Fruit fly (Drosophila melanogaster) whole organism, embryonic: ENCODE results near the gene CG6791.

Experiments used
- Adf1 ChIP-seq: fragments of 200-800 bp; sonication (Bioruptor generic); IDR thresholded peaks from 2 replicates; pipeline ENCODE4 v1.3.6; 2022; ENCODE audit warnings: missing biosample characterization, missing genetic modification characterization
- Asciz ChIP-seq: fragments of 200-800 bp; sonication (Bioruptor generic); optimal IDR thresholded peaks from 2 replicates; lab custom pipeline; 2017; ENCODE audit warnings: missing biosample characterization, mild to moderate bottlenecking, missing genetic modification characterization, missing genetic modification reagents
- Bdp1 ChIP-seq: fragments of 200-800 bp; sonication (Bioruptor generic); optimal IDR thresholded peaks from 3 replicates; lab custom pipeline; 2016; ENCODE audit warnings: missing biosample characterization, missing genetic modification characterization
- CG10565 ChIP-seq: fragments of 200-800 bp; sonication (Bioruptor generic); optimal IDR thresholded peaks from 3 replicates; lab custom pipeline; 2016; ENCODE audit warnings: missing biosample characterization, mild to moderate bottlenecking, missing genetic modification characterization
- CG11093 ChIP-seq: fragments of 200-800 bp; sonication (Bioruptor generic); IDR thresholded peaks from 3 replicates; pipeline ENCODE4 v1.3.6; 2022; ENCODE audit warnings: missing biosample characterization, missing genetic modification characterization
- CG13894 ChIP-seq: fragments of 200-800 bp; sonication (Bioruptor generic); optimal IDR thresholded peaks from 3 replicates; lab custom pipeline; 2018; ENCODE audit warnings: missing biosample characterization, mild to moderate bottlenecking, missing genetic modification characterization, moderate library complexity
- CG15479 ChIP-seq: fragments of 200-800 bp; sonication (Bioruptor generic); optimal IDR thresholded peaks from 3 replicates; lab custom pipeline; 2019; ENCODE audit warnings: missing biosample characterization, mild to moderate bottlenecking, missing genetic modification characterization, moderate library complexity
- CG16779 ChIP-seq: fragments of 200-800 bp; sonication (Bioruptor generic); IDR thresholded peaks from 2 replicates; pipeline ENCODE4 v1.3.6; 2022; ENCODE audit warnings: missing biosample characterization, missing genetic modification characterization
- CG17328 ChIP-seq: fragments of 200-800 bp; sonication (Bioruptor generic); IDR thresholded peaks from 2 replicates; pipeline ENCODE4 v1.3.6; 2022; ENCODE audit warnings: missing biosample characterization, missing genetic modification characterization
- CG17385 ChIP-seq: fragments of 200-800 bp; sonication (Bioruptor generic); optimal IDR thresholded peaks from 3 replicates; lab custom pipeline; 2018; ENCODE audit warnings: missing biosample characterization, mild to moderate bottlenecking, missing genetic modification characterization
- CG1832 ChIP-seq: fragments of 200-800 bp; sonication (Bioruptor generic); optimal IDR thresholded peaks from 2 replicates; lab custom pipeline; 2017; ENCODE audit warnings: missing biosample characterization, mild to moderate bottlenecking, missing genetic modification characterization, inconsistent platforms
- CG18764 ChIP-seq: fragments of 200-800 bp; sonication (Bioruptor generic); optimal IDR thresholded peaks from 3 replicates; lab custom pipeline; 2016; ENCODE audit warnings: missing biosample characterization, missing genetic modification characterization
- CG31365 ChIP-seq: fragments of 200-800 bp; sonication (Bioruptor generic); optimal IDR thresholded peaks from 2 replicates; lab custom pipeline; 2018; ENCODE audit warnings: missing biosample characterization, mild to moderate bottlenecking, missing genetic modification characterization
- CG31388 ChIP-seq: fragments of 200-800 bp; sonication (Bioruptor generic); optimal IDR thresholded peaks from 2 replicates; lab custom pipeline; 2016; ENCODE audit warnings: missing biosample characterization, missing genetic modification characterization
- CG32772 ChIP-seq: fragments of 200-800 bp; sonication (Bioruptor generic); IDR thresholded peaks from 2 replicates; pipeline ENCODE4 v1.3.6; 2022; ENCODE audit warnings: missing biosample characterization, missing genetic modification characterization
- CG3726 ChIP-seq: fragments of 200-800 bp; sonication (Bioruptor generic); IDR thresholded peaks from 3 replicates; pipeline ENCODE4, ENCODE4 v1.3.6; 2022; ENCODE audit warnings: missing biosample characterization, missing genetic modification characterization
- CG7357 ChIP-seq: fragments of 200-800 bp; sonication (Bioruptor generic); IDR thresholded peaks from 3 replicates; pipeline ENCODE4 v1.3.6; 2022; ENCODE audit warnings: missing biosample characterization, missing genetic modification characterization
- CG7786 ChIP-seq: fragments of 200-800 bp; sonication (Bioruptor generic); optimal IDR thresholded peaks from 2 replicates; lab custom pipeline; 2016; ENCODE audit warnings: missing biosample characterization, missing genetic modification characterization
- CG8359 ChIP-seq: fragments of 200-800 bp; sonication (Bioruptor generic); optimal IDR thresholded peaks from 2 replicates; lab custom pipeline; 2017; ENCODE audit warnings: missing biosample characterization, mild to moderate bottlenecking, missing genetic modification characterization, borderline replicate concordance
- CG9817 ChIP-seq: fragments of 200-800 bp; sonication (Bioruptor generic); optimal IDR thresholded peaks from 2 replicates; lab custom pipeline; 2018; ENCODE audit warnings: missing biosample characterization, mild to moderate bottlenecking, missing genetic modification characterization, moderate library complexity
- CG9932 ChIP-seq: fragments of 200-800 bp; sonication (Bioruptor generic); IDR thresholded peaks from 2 replicates; pipeline ENCODE4 v1.3.6; 2022; ENCODE audit warnings: missing biosample characterization, missing genetic modification characterization
- Dfd ChIP-seq, 2 experiments: fragments of >200 bp; optimal IDR thresholded peaks; 2 replicates each; lab custom pipeline; 2017; ENCODE audit warnings: missing biosample characterization in 2 of 2, missing genetic modification characterization in 2 of 2
- HLH54F ChIP-seq: fragments of 200-800 bp; sonication (Bioruptor generic); optimal IDR thresholded peaks from 3 replicates; lab custom pipeline; 2016; ENCODE audit warnings: missing biosample characterization, missing genetic modification characterization
- HLHmδ ChIP-seq: fragments of 200-800 bp; sonication (Bioruptor generic); optimal IDR thresholded peaks from 2 replicates; lab custom pipeline; 2018; ENCODE audit warnings: missing biosample characterization, mild to moderate bottlenecking, missing genetic modification characterization, moderate library complexity
- Lim3 ChIP-seq: fragments of 200-800 bp; sonication (Bioruptor generic); IDR thresholded peaks from 2 replicates; pipeline ENCODE4 v1.3.6; 2022; ENCODE audit warnings: missing biosample characterization, missing genetic modification characterization
- Lpt ChIP-seq: fragments of >200 bp; optimal IDR thresholded peaks from 2 replicates; lab custom pipeline; 2018; ENCODE audit warnings: missing biosample characterization, missing genetic modification characterization
- NFAT ChIP-seq: fragments of 200-800 bp; sonication (Bioruptor generic); IDR thresholded peaks from 2 replicates; pipeline ENCODE4 v1.3.6; 2022; ENCODE audit warnings: missing biosample characterization, missing genetic modification characterization
- Nf-YA ChIP-seq: fragments of 200-800 bp; sonication (Bioruptor generic); IDR thresholded peaks from 2 replicates; pipeline ENCODE4 v1.3.6; 2022; ENCODE audit warnings: missing biosample characterization, missing genetic modification characterization
- Nf-YB ChIP-seq: fragments of 200-800 bp; sonication (Bioruptor generic); optimal IDR thresholded peaks from 3 replicates; lab custom pipeline; 2019; ENCODE audit warnings: missing biosample characterization, mild to moderate bottlenecking, missing genetic modification characterization, moderate library complexity
- NfI ChIP-seq: fragments of 200-800 bp; sonication (Bioruptor generic); optimal IDR thresholded peaks from 3 replicates; lab custom pipeline; 2018; ENCODE audit warnings: missing biosample characterization, mild to moderate bottlenecking, missing genetic modification characterization, moderate library complexity
- Oli ChIP-seq: fragments of 200-800 bp; sonication (Bioruptor generic); optimal IDR thresholded peaks from 2 replicates; lab custom pipeline; 2018; ENCODE audit warnings: missing biosample characterization, mild to moderate bottlenecking, missing genetic modification characterization, moderate library complexity
- PHDP ChIP-seq: fragments of 200-800 bp; sonication (Bioruptor generic); optimal IDR thresholded peaks from 3 replicates; lab custom pipeline; 2018; ENCODE audit warnings: missing biosample characterization, mild to moderate bottlenecking, missing genetic modification characterization, moderate library complexity
- Rfx ChIP-seq: fragments of 200-800 bp; sonication (Bioruptor generic); IDR thresholded peaks from 2 replicates; pipeline ENCODE4 v1.3.6; 2022; ENCODE audit warnings: missing biosample characterization, missing genetic modification characterization
- Sry-δ ChIP-seq: fragments of 200-800 bp; sonication (Bioruptor generic); optimal IDR thresholded peaks from 2 replicates; lab custom pipeline; 2016; ENCODE audit warnings: missing biosample characterization, missing genetic modification characterization
- Tbp ChIP-seq: fragments of >200 bp; optimal IDR thresholded peaks from 2 replicates; lab custom pipeline; 2018; ENCODE audit warnings: missing biosample characterization, missing genetic modification characterization
- Trl ChIP-seq, 3 experiments: fragments of >200 bp in 2 of 3; fragments of 200-800 bp in 1 of 3; sonication (Bioruptor generic) in 1 of 3; optimal IDR thresholded peaks; 2 replicates in 1 of 3; 3 replicates in 2 of 3; lab custom pipeline; 2016 to 2017; ENCODE audit warnings: missing biosample characterization in 1 of 3, missing genetic modification characterization in 1 of 3
- aop ChIP-seq: fragments of 200-800 bp; sonication (Bioruptor generic); IDR thresholded peaks from 2 replicates; pipeline ENCODE4 v1.3.6; 2022; ENCODE audit warnings: missing biosample characterization, missing genetic modification characterization
- bsh ChIP-seq, 2 experiments: fragments of 200-800 bp; sonication (Bioruptor generic); optimal IDR thresholded peaks; 2 replicates each; lab custom pipeline; 2017 to 2018; ENCODE audit warnings: mild to moderate bottlenecking in 2 of 2, missing biosample characterization in 2 of 2, missing genetic modification characterization in 2 of 2, moderate library complexity in 1 of 2
- dati ChIP-seq: fragments of 200-800 bp; sonication (Bioruptor generic); IDR thresholded peaks from 2 replicates; pipeline ENCODE4 v1.3.6; 2022; ENCODE audit warnings: missing biosample characterization, missing genetic modification characterization
- ems ChIP-seq: fragments of 200-800 bp; sonication (Bioruptor generic); optimal IDR thresholded peaks from 3 replicates; lab custom pipeline; 2016; ENCODE audit warnings: missing biosample characterization, missing genetic modification characterization
- gem ChIP-seq: fragments of 200-800 bp; sonication (Bioruptor generic); optimal IDR thresholded peaks from 2 replicates; lab custom pipeline; 2019; ENCODE audit warnings: missing biosample characterization, mild to moderate bottlenecking, missing genetic modification characterization, moderate library complexity
- grau ChIP-seq: fragments of 200-800 bp; optimal IDR thresholded peaks from 3 replicates; lab custom pipeline; 2019; ENCODE audit warnings: missing biosample characterization, mild to moderate bottlenecking, missing genetic modification characterization, moderate library complexity
- maf-S ChIP-seq: fragments of 200-800 bp; sonication (Bioruptor generic); optimal IDR thresholded peaks from 2 replicates; lab custom pipeline; 2016; ENCODE audit warnings: missing biosample characterization, missing genetic modification characterization
- nerfin-2 ChIP-seq: fragments of 200-800 bp; sonication (Bioruptor generic); IDR thresholded peaks from 2 replicates; pipeline ENCODE4 v1.3.6; 2022; ENCODE audit warnings: missing biosample characterization, missing genetic modification characterization; ENCODE audit not compliant: partially characterized antibody
- p53 ChIP-seq: fragments of 200-800 bp; sonication (Bioruptor generic); optimal IDR thresholded peaks from 2 replicates; lab custom pipeline; 2016; ENCODE audit warnings: missing biosample characterization, missing genetic modification characterization
- pnt ChIP-seq: fragments of 200-800 bp; sonication (Bioruptor generic); optimal IDR thresholded peaks from 3 replicates; lab custom pipeline; 2016; ENCODE audit warnings: missing biosample characterization, missing genetic modification characterization
- stwl ChIP-seq: fragments of 200-800 bp; sonication (Bioruptor generic); optimal IDR thresholded peaks from 3 replicates; lab custom pipeline; 2018; ENCODE audit warnings: missing biosample characterization, mild to moderate bottlenecking, missing genetic modification characterization, moderate library complexity
- tap ChIP-seq: fragments of 200-800 bp; optimal IDR thresholded peaks from 3 replicates; lab custom pipeline; 2019; ENCODE audit warnings: missing biosample characterization, mild to moderate bottlenecking, missing genetic modification characterization, moderate library complexity
- tio ChIP-seq: fragments of 200-800 bp; sonication (Bioruptor generic); optimal IDR thresholded peaks from 2 replicates; lab custom pipeline; 2017; ENCODE audit warnings: missing biosample characterization, missing genetic modification characterization, inconsistent platforms
- vfl ChIP-seq: fragments of 200-800 bp; sonication (Bioruptor generic); optimal IDR thresholded peaks from 2 replicates; lab custom pipeline; 2016; ENCODE audit warnings: missing biosample characterization, missing genetic modification characterization

The CG6791 gene

DNA sequence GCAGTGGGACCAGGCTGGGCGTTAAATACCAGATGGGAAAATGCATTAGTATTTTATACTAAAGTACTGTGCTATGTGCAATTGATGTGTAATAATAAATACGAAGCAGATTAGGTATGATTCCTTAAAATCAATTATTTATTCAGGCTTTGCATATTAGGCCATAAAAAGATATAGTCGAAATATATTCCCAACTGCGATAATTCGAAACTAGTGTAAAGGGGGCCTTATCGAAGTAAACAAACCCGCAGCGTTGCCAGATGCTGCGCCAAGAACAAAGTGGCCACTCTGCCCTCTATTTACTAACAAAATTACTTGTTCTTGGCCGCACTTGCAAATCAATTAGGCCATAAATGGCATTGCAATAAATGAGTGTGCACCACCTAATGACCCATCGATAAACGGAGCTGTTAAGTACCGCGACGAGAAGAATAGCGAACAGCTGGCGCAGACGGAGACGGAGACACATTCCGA lies 32.4 kb downstream of the CG6791 start, which contains the start of gene CG10898 (continued):
- TF ChIP-seq Asciz, result peak; percentile 59
- TF ChIP-seq PHDP (tag; lab: Kevin White, UChicago), result peak; percentile 84
- peak; percentile 60 for TF ChIP-seq Oli
- no peak for TF ChIP-seq CG1832 (GFP tag; lab: Kevin White, UChicago)
- TF ChIP-seq CG15479 (GFP tag; lab: Kevin White, UChicago), result no peak
- no peak for TF ChIP-seq Dfd (GFP tag; optimal IDR thresholded peaks at IDR 0.05; lab: Kevin White, UChicago)
- TF ChIP-seq HLH54F (GFP tag; lab: Kevin White, UChicago), result peak; percentile 82
- TF ChIP-seq Lim3 (GFP tag; lab: Robert Waterston, UW), result no peak
- peak; percentile 20 for TF ChIP-seq tap
- TF ChIP-seq p53, result peak; percentile 73
- TF ChIP-seq NFAT, result peak; percentile 84
- TF ChIP-seq Tbp (GFP tag; lab: Kevin White, UChicago), result no peak
- peak; percentile 90 for TF ChIP-seq CG9817 (tag; lab: Kevin White, UChicago)
- TF ChIP-seq CG10565, result peak; percentile 10
- TF ChIP-seq CG17385 (GFP tag; lab: Kevin White, UChicago), result peak; percentile 65
- peak; percentile 79 for TF ChIP-seq grau
- TF ChIP-seq bsh (GFP tag; optimal IDR thresholded peaks at IDR 0.05; lab: Kevin White, UChicago), result peak in 1 of 2 experiments; percentile 79
- TF ChIP-seq CG7786 (GFP tag; lab: Kevin White, UChicago), result peak; percentile 83
- TF ChIP-seq CG3726 (GFP tag; lab: Robert Waterston, UW), result peak; percentile 82
- TF ChIP-seq Trl (optimal IDR thresholded peaks at IDR 0.05; lab: Kevin White, UChicago), result no peak
- peak; percentile 91 for TF ChIP-seq Trl (GFP tag; optimal IDR thresholded peaks at IDR 0.05; lab: Kevin White, UChicago)
- peak; percentile 89 for TF ChIP-seq gem
- TF ChIP-seq dati (GFP tag; lab: Robert Waterston, UW), result peak; percentile 67; the same call in 1 of the 2 replicates
- TF ChIP-seq CG7357, result peak; percentile 81
- peak; percentile 43 for TF ChIP-seq Adf1
- TF ChIP-seq tio, result peak; percentile 64
- TF ChIP-seq nerfin-2 (GFP tag; lab: Robert Waterston, UW), result no peak
- TF ChIP-seq Lpt (GFP tag; lab: Kevin White, UChicago), result no peak
- peak; percentile 66 for TF ChIP-seq Sry-δ (GFP tag; lab: Kevin White, UChicago)
- TF ChIP-seq CG32772, result peak; percentile 86
- TF ChIP-seq CG18764, result peak; percentile 99
- TF ChIP-seq CG13894 (tag; lab: Kevin White, UChicago), result peak; percentile 77
- peak; percentile 91 for TF ChIP-seq Rfx (GFP tag; lab: Robert Waterston, UW)
- TF ChIP-seq CG9932 (GFP tag; lab: Robert Waterston, UW), result peak; percentile 91
- TF ChIP-seq Nf-YA (GFP tag; lab: Robert Waterston, UW), result no peak
- peak; percentile 88 for TF ChIP-seq stwl
- peak; percentile 58 for TF ChIP-seq CG31388
- peak; percentile 84 for TF ChIP-seq NfI
- peak; percentile 49; the same call in 1 of the 3 replicates for TF ChIP-seq CG11093 (GFP tag; lab: Robert Waterston, UW)
- peak; percentile 42 for TF ChIP-seq Nf-YB
- TF ChIP-seq HLHmδ, result no peak
- TF ChIP-seq maf-S (GFP tag; lab: Kevin White, UChicago), result peak; percentile 88
- TF ChIP-seq CG17328 (GFP tag; lab: Robert Waterston, UW), result peak; percentile 75
- peak; percentile 68 for TF ChIP-seq vfl (GFP tag; lab: Kevin White, UChicago)
- peak; percentile 9 for TF ChIP-seq CG31365
- TF ChIP-seq CG16779, result peak; percentile 77
- TF ChIP-seq Bdp1, result peak; percentile 77
- peak; percentile 87 for TF ChIP-seq pnt
- peak; percentile 87 for TF ChIP-seq ems
- no peak for TF ChIP-seq CG8359
- TF ChIP-seq aop (GFP tag; lab: Robert Waterston, UW), result no peak
